Fruit fly (Drosophila melanogaster) S2 (cell line): Measurements from ENCODE around the gene SclA.

Experiments used
- CG8478 ChIP-seq: fragments of >200 bp; optimal IDR thresholded peaks from 2 replicates; lab custom pipeline; 2018
- CTCF ChIP-seq, 2 experiments: fragments of >200 bp; optimal IDR thresholded peaks; 2 replicates each; lab custom pipeline; 2018

- no peak for TF ChIP-seq CTCF (optimal IDR thresholded peaks at IDR 0.05; lab: Kevin White, UChicago)
- TF ChIP-seq CG8478 (lab: Kevin White, UChicago): no peak
Observed at dm6 chr2L:16877678-16878077, 39.9 kb downstream of the SclA start.
